Worm (Caenorhabditis elegans) whole organism, L4/young adult: ENCODE results near the gene egl-46.

ENCODE experiments used
- W03F9.2 ChIP-seq: fragments of 150-350 bp; optimal IDR thresholded peaks from 2 replicates; lab custom pipeline; 2014; ENCODE audit warnings: missing biosample characterization, missing genetic modification characterization
- him-1 ChIP-seq: sonication (generic microtip); optimal IDR thresholded peaks from 2 replicates; lab custom pipeline; 2016; ENCODE audit warnings: missing genotype, missing genetic modification reagents, missing genetic modification characterization, missing compliant biosample characterization

ce11 chrV:6727222-6727621, 45.8 kb upstream of the egl-46 start, which contains the start of gene ZC487.1:
- TF ChIP-seq him-1 (tag; lab: Kevin White, UChicago) (no peak), W03F9.2 (tag; lab: Kevin White, UChicago) (no peak)
